Fruit fly (Drosophila melanogaster): Measurements from ENCODE around the gene Ufl1.

DNA sequence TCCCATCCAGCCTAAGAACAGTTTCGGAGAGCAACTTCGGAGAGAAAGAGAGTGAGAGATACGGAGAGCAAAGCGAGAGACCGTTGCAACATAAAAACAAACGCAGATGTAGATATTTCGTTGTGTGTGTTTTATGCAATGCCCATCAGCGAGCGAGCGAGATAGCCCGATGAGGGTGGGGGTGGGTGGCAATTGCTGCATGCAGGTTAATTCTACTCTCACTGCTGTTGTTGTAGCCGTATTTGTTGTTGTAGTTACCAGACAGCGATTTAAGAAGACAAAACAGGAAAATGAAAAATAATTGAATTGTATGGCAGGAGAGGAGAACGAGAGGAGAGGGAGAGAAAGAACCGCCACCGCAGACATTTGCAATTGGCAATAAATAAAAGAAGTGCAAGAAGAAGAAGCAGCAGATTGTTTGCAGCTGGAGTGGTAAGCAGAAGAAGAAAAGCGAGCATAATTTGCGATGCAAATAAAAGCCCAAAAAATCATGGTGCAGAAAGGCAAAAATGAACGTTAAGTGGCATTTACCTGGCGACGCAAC is 35.6 kb upstream of the Ufl1 start:
- TF ChIP-seq achi (GFP tag; optimal IDR thresholded peaks at IDR 0.05), result no peak
- no peak for TF ChIP-seq Gug (GFP tag; IDR thresholded peaks at IDR 0.05)
- no peak for TF ChIP-seq CG34406 (GFP tag; optimal IDR thresholded peaks at IDR 0.05)
- TF ChIP-seq CG7368 (GFP tag; optimal IDR thresholded peaks at IDR 0.05), result no peak
- peak; percentile 87 for TF ChIP-seq CG6854 (GFP tag; optimal IDR thresholded peaks at IDR 0.05)

Measured in whole organism, prepupa.